Worm (Caenorhabditis elegans): Measurements from ENCODE around the gene klp-4.

- TF ChIP-seq nhr-11 (tag; optimal IDR thresholded peaks at IDR 0.05) (no peak), skn-1 (tag; optimal IDR thresholded peaks at IDR 0.05) (no peak), blmp-1 (tag; optimal IDR thresholded peaks at IDR 0.05; ENCODE audit: insufficient read depth) (no peak), elt-3 (tag; optimal IDR thresholded peaks at IDR 0.05) (no peak), nhr-25 (tag; optimal IDR thresholded peaks at IDR 0.05) (no peak), nhr-12 (tag; optimal IDR thresholded peaks at IDR 0.05) (no peak), unc-55 (GFP tag; optimal IDR thresholded peaks at IDR 0.05) (no peak), nhr-77 (tag; optimal IDR thresholded peaks at IDR 0.05) (no peak), lsy-2 (tag; optimal IDR thresholded peaks at IDR 0.05) (no peak)
Measured at ce11 chrX:3170456-3170855, 8.0 kb downstream of the klp-4 start, which contains the start of gene C15C7.6.

All from whole organism, L2 larva.